Fruit fly (Drosophila melanogaster): ENCODE measurements around the gene Rnf146.

Gene Rnf146

DNA sequence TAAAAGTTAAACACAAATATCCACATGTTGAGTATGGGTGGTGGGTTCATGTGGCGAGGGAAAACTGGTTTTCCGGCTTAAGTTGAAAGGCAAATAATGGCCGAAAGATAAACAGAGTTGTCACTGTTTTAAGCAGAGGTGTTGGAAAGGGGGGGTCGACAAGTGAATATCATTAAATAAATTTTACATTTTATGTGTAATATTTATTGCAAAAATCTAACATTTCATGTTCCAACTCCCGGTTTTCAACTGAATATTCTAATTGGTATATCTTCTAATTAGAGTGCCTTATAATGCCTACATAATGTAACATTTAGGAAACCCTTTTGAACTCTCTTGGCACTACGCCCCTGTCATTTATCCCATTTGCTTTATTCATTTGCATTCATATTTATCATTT lies 13.3 kb upstream of the Rnf146 start:
- TF ChIP-seq fkh (GFP tag; optimal IDR thresholded peaks at IDR 0.05) (peak; percentile 77), Eip75B (GFP tag; optimal IDR thresholded peaks at IDR 0.05) (no peak), Hr4 (GFP tag; optimal IDR thresholded peaks at IDR 0.05) (peak; percentile 19), Eip78C (GFP tag) (peak; percentile 47), CG8119 (GFP tag; IDR thresholded peaks at IDR 0.05) (0 out of 3 replicates have a peak, but pooled peaks have one; percentile 21)

DNA sequence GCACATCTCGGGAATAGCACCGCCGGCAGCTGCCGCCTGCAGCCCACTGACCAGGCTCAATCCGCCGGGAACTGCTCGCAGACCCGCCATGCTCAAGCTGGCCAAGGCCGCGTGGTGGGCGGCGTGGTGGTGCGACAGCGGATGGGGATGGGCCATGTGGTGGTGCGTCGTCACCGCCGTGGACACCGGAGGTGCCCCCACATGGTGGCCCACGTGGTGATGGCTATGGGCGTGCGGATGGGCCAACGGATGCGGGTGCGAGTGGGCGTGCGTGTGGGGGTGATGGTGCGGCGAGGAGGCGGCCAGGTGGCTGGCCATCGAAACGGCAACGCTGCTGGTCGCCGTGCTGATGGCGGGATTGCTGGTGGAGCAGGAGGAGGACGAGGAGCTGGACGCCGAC lies 10.9 kb upstream of the Rnf146 start:
- TF ChIP-seq Eip93F (GFP tag; optimal IDR thresholded peaks at IDR 0.05) (no peak), Lpt (GFP tag; optimal IDR thresholded peaks at IDR 0.05) (no peak), OdsH (GFP tag; optimal IDR thresholded peaks at IDR 0.05) (no peak), CG10631 (GFP tag; optimal IDR thresholded peaks at IDR 0.05) (no peak), CG11294 (GFP tag; IDR thresholded peaks at IDR 0.05) (no peak), CG16779 (tag; optimal IDR thresholded peaks at IDR 0.05) (no peak), net (GFP tag; optimal IDR thresholded peaks at IDR 0.05) (no peak), CG32006 (GFP tag; optimal IDR thresholded peaks at IDR 0.05) (no peak), cyc (GFP tag; optimal IDR thresholded peaks at IDR 0.05) (no peak), CG3032 (tag; optimal IDR thresholded peaks at IDR 0.05) (no peak), pdm3 (GFP tag; optimal IDR thresholded peaks at IDR 0.05) (no peak), fd59A (GFP tag; optimal IDR thresholded peaks at IDR 0.05) (no peak)

- TF ChIP-seq CG32006 (GFP tag; optimal IDR thresholded peaks at IDR 0.05), result no peak
- TF ChIP-seq esn (GFP tag; optimal IDR thresholded peaks at IDR 0.05), result peak; percentile 19
- TF ChIP-seq CG10631 (GFP tag; optimal IDR thresholded peaks at IDR 0.05), result no peak
- peak; percentile 5 for TF ChIP-seq Hr39 (GFP tag; optimal IDR thresholded peaks at IDR 0.05)
- TF ChIP-seq net (GFP tag; optimal IDR thresholded peaks at IDR 0.05), result peak; percentile 77
- TF ChIP-seq CG8632 (GFP tag; optimal IDR thresholded peaks at IDR 0.05), result peak; percentile 26
- no peak for TF ChIP-seq fkh (GFP tag; optimal IDR thresholded peaks at IDR 0.05)
- peak; percentile 45 for TF ChIP-seq CG34406 (GFP tag; optimal IDR thresholded peaks at IDR 0.05)
- no peak for TF ChIP-seq Lpt (GFP tag; optimal IDR thresholded peaks at IDR 0.05)
- TF ChIP-seq CG6808 (GFP tag; optimal IDR thresholded peaks at IDR 0.05), result peak; percentile 58
- no peak for TF ChIP-seq cyc (GFP tag; optimal IDR thresholded peaks at IDR 0.05)
- peak; percentile 72 for TF ChIP-seq CG9139 (GFP tag; optimal IDR thresholded peaks at IDR 0.05)
- peak; percentile 39 for TF ChIP-seq dac (GFP tag; optimal IDR thresholded peaks at IDR 0.05)
- TF ChIP-seq svp (GFP tag), result peak; percentile 64
- peak; percentile 35 for TF ChIP-seq OdsH (GFP tag; optimal IDR thresholded peaks at IDR 0.05)
- peak; percentile 71 for TF ChIP-seq CG8119 (GFP tag; IDR thresholded peaks at IDR 0.05)
- peak; percentile 95 for TF ChIP-seq CG6163 (GFP tag; IDR thresholded peaks at IDR 0.05)
- peak; percentile 55 for TF ChIP-seq Sox102F (GFP tag; optimal IDR thresholded peaks at IDR 0.05)
- TF ChIP-seq CG3919 (GFP tag; optimal IDR thresholded peaks at IDR 0.05), result peak; percentile 36
- peak; percentile 44 for TF ChIP-seq fd59A (GFP tag; optimal IDR thresholded peaks at IDR 0.05)
- TF ChIP-seq CG11902 (GFP tag; optimal IDR thresholded peaks at IDR 0.05), result no peak
- TF ChIP-seq Smox (GFP tag; optimal IDR thresholded peaks at IDR 0.05), result peak; percentile 19
- TF ChIP-seq Met (GFP tag; optimal IDR thresholded peaks at IDR 0.05), result no peak
- TF ChIP-seq fd85E (GFP tag; optimal IDR thresholded peaks at IDR 0.05), result no peak
- no peak for TF ChIP-seq CG6276 (GFP tag; optimal IDR thresholded peaks at IDR 0.05)
- peak; percentile 58 for TF ChIP-seq CG3032 (tag; optimal IDR thresholded peaks at IDR 0.05)
- TF ChIP-seq CG6792 (GFP tag; optimal IDR thresholded peaks at IDR 0.05), result peak; percentile 28
- TF ChIP-seq Ets96B (tag; optimal IDR thresholded peaks at IDR 0.05), result peak; percentile 34
- no peak for TF ChIP-seq Eip93F (GFP tag; optimal IDR thresholded peaks at IDR 0.05)
- no peak for TF ChIP-seq Sox15 (GFP tag; optimal IDR thresholded peaks at IDR 0.05)
- peak; percentile 29 for TF ChIP-seq CG7368 (GFP tag; optimal IDR thresholded peaks at IDR 0.05)
- TF ChIP-seq CG6854 (GFP tag; optimal IDR thresholded peaks at IDR 0.05), result peak; percentile 67
- peak; percentile 63; the same call in 1 of the 2 replicates for TF ChIP-seq Gug (GFP tag; IDR thresholded peaks at IDR 0.05)
- TF ChIP-seq topi (GFP tag; optimal IDR thresholded peaks at IDR 0.05), result peak; percentile 50
- peak; percentile 38 to 56 for TF ChIP-seq salr (GFP tag; optimal IDR thresholded peaks at IDR 0.05)
- peak; percentile 28 for TF ChIP-seq CG16779 (tag; optimal IDR thresholded peaks at IDR 0.05)
- TF ChIP-seq Eip75B (GFP tag; optimal IDR thresholded peaks at IDR 0.05), result peak; percentile 4
- TF ChIP-seq spab (GFP tag; optimal IDR thresholded peaks at IDR 0.05), result peak; percentile 62
- peak; percentile 59 for TF ChIP-seq pdm3 (GFP tag; optimal IDR thresholded peaks at IDR 0.05)
- peak; percentile 93 for TF ChIP-seq eg (GFP tag; IDR thresholded peaks at IDR 0.05)
- TF ChIP-seq CG15336 (GFP tag; IDR thresholded peaks at IDR 0.05), result peak; percentile 56; the same call in 1 of the 2 replicates
- peak; percentile 3 for TF ChIP-seq lz (GFP tag; optimal IDR thresholded peaks at IDR 0.05)
- peak; percentile 26 for TF ChIP-seq CG8319 (GFP tag; optimal IDR thresholded peaks at IDR 0.05)
- TF ChIP-seq CG31627 (GFP tag; optimal IDR thresholded peaks at IDR 0.05), result no peak
Measured at dm6 chr3L:19650588-19650987, 8.0 kb upstream of the Rnf146 start.
